Worm (Caenorhabditis elegans): ENCODE measurements around the gene col-177.
A peak's percentile ranks its signal among the peaks of the same experiment; 100 is the strongest.

col-177 gene

ce11 chrX:10963453-10964046 lies 38.1 kb downstream of the col-177 start, which contains the start of gene nas-10 (continued):
- TF ChIP-seq gei-8 (GFP tag; optimal IDR thresholded peaks at IDR 0.05) = peak; percentile 21

- no peak for TF ChIP-seq vab-7 (GFP tag; IDR thresholded peaks at IDR 0.05)
- TF ChIP-seq unc-62 (GFP tag; optimal IDR thresholded peaks at IDR 0.05 in 1 of 2) = peak in 1 of 2 experiments; percentile 95
- TF ChIP-seq unc-62 (tag; optimal IDR thresholded peaks at IDR 0.05) = no peak
These were observed 39.9 kb downstream of the col-177 start for ce11 chrX:10961724-10962123.

ce11 chrX:10959136-10959535 lies 42.5 kb downstream of the col-177 start, which contains the start of gene K09C8.2:
TSS of gene K09C8.2 (plus strand) at chrX:10959436.
- TF ChIP-seq F44E2.7 (GFP tag; IDR thresholded peaks at IDR 0.05) = no peak
- TF ChIP-seq unc-39 (tag; optimal IDR thresholded peaks at IDR 0.05) = no peak
- no peak for TF ChIP-seq ztf-7 (tag; optimal IDR thresholded peaks at IDR 0.05)
- TF ChIP-seq gei-8 (GFP tag; optimal IDR thresholded peaks at IDR 0.05) = no peak
- no peak for TF ChIP-seq nhr-48 (tag; optimal IDR thresholded peaks at IDR 0.05)
- no peak for TF ChIP-seq ceh-44 (GFP tag; IDR thresholded peaks at IDR 0.05)
- no peak for TF ChIP-seq T26A8.4 (GFP tag; IDR thresholded peaks at IDR 0.05)
- TF ChIP-seq F37D6.2 (tag; optimal IDR thresholded peaks at IDR 0.05) = no peak
- TF ChIP-seq Y5F2A.4 (GFP tag; optimal IDR thresholded peaks at IDR 0.05) = no peak
- no peak for TF ChIP-seq ZK546.5 (tag; optimal IDR thresholded peaks at IDR 0.05)
- no peak for TF ChIP-seq mdl-1 (tag; optimal IDR thresholded peaks at IDR 0.05)
- TF ChIP-seq nhr-25 (tag; optimal IDR thresholded peaks at IDR 0.05; ENCODE audit: borderline replicate concordance, insufficient read depth) = no peak
- no peak for TF ChIP-seq ceh-32 (tag; optimal IDR thresholded peaks at IDR 0.05; ENCODE audit: poor library complexity)
- TF ChIP-seq D1046.2 (GFP tag; IDR thresholded peaks at IDR 0.05) = no peak
- TF ChIP-seq F26F4.8 (GFP tag; conservative IDR thresholded peaks at IDR 0.05) = no peak
- no peak for TF ChIP-seq lin-38 (GFP tag; IDR thresholded peaks at IDR 0.05)
- TF ChIP-seq ces-1 (GFP tag; optimal IDR thresholded peaks at IDR 0.05) = no peak
- no peak for TF ChIP-seq nhr-102 (tag; optimal IDR thresholded peaks at IDR 0.05)

- TF ChIP-seq lin-39 (tag; optimal IDR thresholded peaks at IDR 0.05) = no peak
- no peak for TF ChIP-seq snpc-4 (tag; optimal IDR thresholded peaks at IDR 0.05)
- no peak for TF ChIP-seq gei-8 (GFP tag; optimal IDR thresholded peaks at IDR 0.05)
- TF ChIP-seq unc-130 (GFP tag; optimal IDR thresholded peaks at IDR 0.05) = no peak
- no peak for TF ChIP-seq cey-2 (tag; optimal IDR thresholded peaks at IDR 0.05; ENCODE audit: borderline replicate concordance, insufficient read depth)
- no peak for TF ChIP-seq ceh-62 (tag; optimal IDR thresholded peaks at IDR 0.05)
- no peak for TF ChIP-seq mxl-3 (GFP tag; optimal IDR thresholded peaks at IDR 0.05)
- no peak for TF ChIP-seq spr-3 (GFP tag; optimal IDR thresholded peaks at IDR 0.05)
- no peak for TF ChIP-seq daf-16 (GFP tag; optimal IDR thresholded peaks at IDR 0.05)
- no peak for TF ChIP-seq daf-16 (tag; optimal IDR thresholded peaks at IDR 0.05)
- no peak for TF ChIP-seq mdl-1 (tag; optimal IDR thresholded peaks at IDR 0.05)
- no peak for TF ChIP-seq lin-38 (GFP tag; IDR thresholded peaks at IDR 0.05)
- no peak for TF ChIP-seq F26F4.8 (GFP tag; conservative IDR thresholded peaks at IDR 0.05)
- no peak for TF ChIP-seq Y48G9A.11 (GFP tag; IDR thresholded peaks at IDR 0.05)
- no peak for TF ChIP-seq aha-1 (tag)
- no peak for TF ChIP-seq nhr-6 (tag; optimal IDR thresholded peaks at IDR 0.05)
- TF ChIP-seq nhr-11 (tag; optimal IDR thresholded peaks at IDR 0.05) = no peak
- no peak for TF ChIP-seq set-16 (GFP tag; IDR thresholded peaks at IDR 0.05)
- no peak for TF ChIP-seq aly-2 (tag; optimal IDR thresholded peaks at IDR 0.05)
- TF ChIP-seq ZK546.5 (tag; optimal IDR thresholded peaks at IDR 0.05) = no peak
- TF ChIP-seq rbr-2 (tag; optimal IDR thresholded peaks at IDR 0.05) = no peak
These were observed 43.2 kb downstream of the col-177 start, which contains the start of gene nlp-19 for ce11 chrX:10958427-10958826. TSS of gene nlp-19 (plus strand) at chrX:10958727.

All from whole organism, L4 larva.